Fruit fly (Drosophila melanogaster) whole organism, pupa: ENCODE measurements around the gene Chpf.

Experiments used
- CG14655 ChIP-seq: fragments of 200-800 bp; sonication (Bioruptor generic); optimal IDR thresholded peaks from 3 replicates; lab custom pipeline; 2017; ENCODE audit warnings: mild to moderate bottlenecking, missing biosample characterization, missing genetic modification reagents, missing genetic modification characterization
- CG15710 ChIP-seq: fragments of 200-800 bp; sonication (Bioruptor generic); optimal IDR thresholded peaks from 2 replicates; lab custom pipeline; 2018; ENCODE audit warnings: missing biosample characterization, mild to moderate bottlenecking, missing genetic modification characterization, moderate library complexity
- CG32121 ChIP-seq: fragments of 200-800 bp; sonication (Bioruptor generic); IDR thresholded peaks from 2 replicates; pipeline ENCODE4 v1.3.6; 2022; ENCODE audit warnings: missing biosample characterization, missing genetic modification characterization
- CG34367 ChIP-seq: fragments of 200-800 bp; sonication (Bioruptor generic); optimal IDR thresholded peaks from 2 replicates; lab custom pipeline; 2018; ENCODE audit warnings: missing biosample characterization, mild to moderate bottlenecking, missing genetic modification characterization
- CG4496 ChIP-seq: fragments of 200-800 bp; sonication (Bioruptor generic); IDR thresholded peaks from 3 replicates; pipeline ENCODE4 v1.3.6; 2022; ENCODE audit warnings: missing biosample characterization, missing genetic modification characterization
- CG8159 ChIP-seq: fragments of 200-800 bp; sonication (Bioruptor generic); optimal IDR thresholded peaks from 3 replicates; lab custom pipeline; 2018; ENCODE audit warnings: missing biosample characterization, mild to moderate bottlenecking, missing genetic modification characterization, moderate library complexity
- CG8301 ChIP-seq: fragments of 200-800 bp; sonication (Bioruptor generic); optimal IDR thresholded peaks from 2 replicates; lab custom pipeline; 2018; ENCODE audit warnings: missing biosample characterization, mild to moderate bottlenecking, missing genetic modification characterization
- D1 ChIP-seq: fragments of 200-800 bp; sonication (Bioruptor generic); optimal IDR thresholded peaks from 2 replicates; lab custom pipeline; 2018; ENCODE audit warnings: missing biosample characterization, mild to moderate bottlenecking, missing genetic modification characterization, moderate library complexity
- Ets98B ChIP-seq: fragments of 200-800 bp; sonication (Bioruptor generic); IDR thresholded peaks from 2 replicates; pipeline ENCODE4 v1.3.6; 2022; ENCODE audit warnings: missing biosample characterization, missing genetic modification characterization
- Pif1B ChIP-seq: fragments of 200-800 bp; sonication (Bioruptor generic); optimal IDR thresholded peaks from 3 replicates; lab custom pipeline; 2016; ENCODE audit warnings: missing biosample characterization, missing genetic modification characterization
- fd96Ca ChIP-seq: fragments of 200-800 bp; sonication (Bioruptor generic); IDR thresholded peaks from 3 replicates; pipeline ENCODE4 v1.3.6; 2022; ENCODE audit warnings: missing biosample characterization, missing genetic modification characterization

DNA sequence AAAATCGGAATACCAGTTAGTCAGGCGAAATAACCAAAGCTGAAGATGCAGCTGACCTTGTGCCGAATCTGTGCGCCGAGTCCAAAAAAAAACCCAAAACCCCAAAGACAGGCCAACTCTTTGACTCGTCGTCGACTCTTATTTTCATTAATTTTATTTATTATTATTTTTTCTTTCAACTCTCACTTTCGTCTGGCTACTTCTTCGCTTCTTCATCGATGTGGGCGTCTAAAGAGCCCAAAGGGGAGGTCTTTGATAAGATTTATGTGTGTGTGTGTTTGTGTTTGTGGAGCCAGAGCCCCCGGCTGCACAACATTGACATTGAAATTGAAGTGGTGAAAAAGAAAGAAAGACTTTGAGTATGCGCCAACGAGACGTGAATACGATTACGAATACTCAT lies 33.6 kb upstream of the Chpf start:
- TF ChIP-seq CG32121 (GFP tag; lab: Robert Waterston, UW) = no peak
- no peak for TF ChIP-seq Ets98B
- no peak for TF ChIP-seq CG15710
- no peak for TF ChIP-seq Pif1B (GFP tag; lab: Kevin White, UChicago)
- no peak for TF ChIP-seq CG14655
- no peak for TF ChIP-seq CG34367 (tag; lab: Kevin White, UChicago)
- no peak for TF ChIP-seq CG4496 (GFP tag; lab: Robert Waterston, UW)
- no peak for TF ChIP-seq fd96Ca (GFP tag; lab: Robert Waterston, UW)
- TF ChIP-seq CG8301 = no peak
- TF ChIP-seq CG8159 = no peak
- no peak for TF ChIP-seq D1
